Worm (Caenorhabditis elegans) whole organism, L4 larva: ENCODE measurements around the gene F56C3.1.

Experiments
- F49E8.2 ChIP-seq: sonication (generic microtip); optimal IDR thresholded peaks from 2 replicates; lab custom pipeline; 2016; ENCODE audit warnings: missing compliant biosample characterization, mild to moderate bottlenecking, missing genetic modification characterization, borderline replicate concordance
- Y48G9A.11 ChIP-seq: fragments of 200-800 bp; sonication (Bioruptor generic); IDR thresholded peaks from 2 replicates; pipeline ENCODE4 v1.3.6; 2022; ENCODE audit warnings: missing genetic modification reagents, missing genetic modification characterization, missing compliant biosample characterization
- dmd-9 ChIP-seq: fragments of 200-800 bp; sonication (Bioruptor generic); IDR thresholded peaks from 2 replicates; pipeline ENCODE4 v1.3.6; 2022; ENCODE audit warnings: missing genetic modification reagents, missing genetic modification characterization, missing compliant biosample characterization
- fos-1 ChIP-seq: fragments of 150-350 bp; optimal IDR thresholded peaks from 2 replicates; lab custom pipeline; 2014; ENCODE audit warnings: missing biosample characterization, missing genetic modification characterization
- hlh-11 ChIP-seq: fragments of 200-800 bp; sonication (Bioruptor generic); optimal IDR thresholded peaks from 2 replicates; lab custom pipeline; 2018; ENCODE audit warnings: mild to moderate bottlenecking, missing genetic modification characterization, missing compliant biosample characterization
- nhr-25 ChIP-seq: sonication (generic microtip); optimal IDR thresholded peaks from 2 replicates; lab custom pipeline; 2017; ENCODE audit warnings: missing genetic modification characterization, mild to moderate bottlenecking, missing compliant biosample characterization, antibody characterized with exemption, moderate library complexity, borderline replicate concordance; ENCODE audit not compliant: insufficient read depth
- tra-1 ChIP-seq: fragments of 200-800 bp; sonication (Bioruptor generic); IDR thresholded peaks from 2 replicates; pipeline ENCODE4 v1.3.6; 2022; ENCODE audit warnings: missing genetic modification reagents, missing genetic modification characterization, missing compliant biosample characterization
- unc-39 ChIP-seq: sonication (generic microtip); optimal IDR thresholded peaks from 2 replicates; lab custom pipeline; 2017; ENCODE audit warnings: missing biosample characterization, missing genetic modification characterization
- unc-62 ChIP-seq, 3 experiments: fragments of 150-350 bp in 1 of 3; sonication (generic microtip); optimal IDR thresholded peaks in 2 of 3; peaks in 1 of 3; 1 replicate in 1 of 3; 2 replicates in 2 of 3; lab custom pipeline; 2014 to 2017; ENCODE audit warnings: missing biosample characterization in 3 of 3, missing genetic modification characterization in 3 of 3, missing genetic modification reagents in 3 of 3, missing genotype in 1 of 3
- ztf-11 ChIP-seq: fragments of 150-350 bp; optimal IDR thresholded peaks from 2 replicates; lab custom pipeline; 2014; ENCODE audit warnings: missing biosample characterization, missing genetic modification characterization

- TF ChIP-seq hlh-11 (tag; lab: Kevin White, UChicago): no peak
- TF ChIP-seq nhr-25 (tag; lab: Kevin White, UChicago): no peak
- no peak for TF ChIP-seq ztf-11 (tag; lab: Kevin White, UChicago)
- TF ChIP-seq tra-1 (GFP tag; lab: Robert Waterston, UW): no peak
- no peak for TF ChIP-seq F49E8.2 (tag; lab: Kevin White, UChicago)
- no peak for TF ChIP-seq Y48G9A.11 (GFP tag; lab: Robert Waterston, UW)
- TF ChIP-seq unc-62 (GFP tag; optimal IDR thresholded peaks at IDR 0.05 in 1 of 2; lab: Kevin White, UChicago): no peak
- TF ChIP-seq unc-62 (tag; optimal IDR thresholded peaks at IDR 0.05; lab: Kevin White, UChicago): no peak
- no peak for TF ChIP-seq unc-39 (tag; lab: Kevin White, UChicago)
- no peak for TF ChIP-seq dmd-9
- no peak for TF ChIP-seq fos-1 (tag; lab: Kevin White, UChicago)
Observed at ce11 chrX:1367416-1367815, 19.7 kb upstream of the F56C3.1 start, which contains the start of gene dgn-2.
